Worm (Caenorhabditis elegans) whole organism, L4 larva: Measurements from ENCODE around the gene cnnm-5.
A peak's percentile ranks its signal among the peaks of the same experiment; 100 is the strongest.

Experiments used
- T20F7.1 ChIP-seq: fragments of 200-800 bp; sonication (Bioruptor generic); optimal IDR thresholded peaks from 2 replicates; lab custom pipeline; 2018; ENCODE audit warnings: mild to moderate bottlenecking, missing genetic modification characterization, missing compliant biosample characterization
- Y48G9A.11 ChIP-seq: fragments of 200-800 bp; sonication (Bioruptor generic); IDR thresholded peaks from 2 replicates; pipeline ENCODE4 v1.3.6; 2022; ENCODE audit warnings: missing genetic modification reagents, missing genetic modification characterization, missing compliant biosample characterization
- aha-1 ChIP-seq: fragments of 150-350 bp; peaks from one replicate; lab custom pipeline; 2014; ENCODE audit warnings: missing biosample characterization, missing genetic modification characterization
- attf-4 ChIP-seq: sonication (generic microtip); optimal IDR thresholded peaks from 3 replicates; lab custom pipeline; 2017; ENCODE audit warnings: missing biosample characterization, missing genetic modification characterization
- ceh-20 ChIP-seq: fragments of 200-800 bp; sonication (Bioruptor generic); IDR thresholded peaks from 2 replicates; pipeline ENCODE4 v1.3.6; 2022; ENCODE audit warnings: missing genetic modification reagents, missing genetic modification characterization, missing compliant biosample characterization
- ctbp-1 ChIP-seq: fragments of 200-800 bp; sonication (Bioruptor generic); IDR thresholded peaks from 2 replicates; pipeline ENCODE4 v1.3.6; 2022; ENCODE audit warnings: missing genetic modification reagents, missing genetic modification characterization, missing compliant biosample characterization
- daf-16 ChIP-seq, 3 experiments: sonication (generic microtip); optimal IDR thresholded peaks; 2 replicates each; lab custom pipeline; 2016 to 2017; ENCODE audit warnings: missing genetic modification characterization in 3 of 3, missing genetic modification reagents in 3 of 3, mild to moderate bottlenecking in 2 of 3, missing compliant biosample characterization in 2 of 3, missing biosample characterization in 1 of 3, moderate library complexity in 1 of 3
- dmd-6 ChIP-seq: fragments of 200-800 bp; sonication (Bioruptor generic); IDR thresholded peaks from 2 replicates; pipeline ENCODE4 v1.3.6; 2022; ENCODE audit warnings: missing genetic modification reagents, missing genetic modification characterization, missing compliant biosample characterization
- dpl-1 ChIP-seq: fragments of 150-350 bp; optimal IDR thresholded peaks from 2 replicates; lab custom pipeline; 2014; ENCODE audit warnings: missing biosample characterization, missing genetic modification reagents, missing genetic modification characterization
- dve-1 ChIP-seq: sonication (generic microtip); optimal IDR thresholded peaks from 2 replicates; lab custom pipeline; 2017; ENCODE audit warnings: antibody characterized with exemption, mild to moderate bottlenecking, missing genetic modification characterization, missing compliant biosample characterization; ENCODE audit not compliant: insufficient read depth
- egl-43 ChIP-seq: fragments of 200-800 bp; sonication (Bioruptor generic); IDR thresholded peaks from 2 replicates; pipeline ENCODE4 v1.3.6; 2022; ENCODE audit warnings: missing genetic modification reagents, missing genetic modification characterization, missing compliant biosample characterization
- fkh-10 ChIP-seq: fragments of 150-350 bp; optimal IDR thresholded peaks from 2 replicates; lab custom pipeline; 2014; ENCODE audit warnings: missing biosample characterization, missing genetic modification reagents, missing genetic modification characterization
- hlh-11 ChIP-seq: fragments of 200-800 bp; sonication (Bioruptor generic); optimal IDR thresholded peaks from 2 replicates; lab custom pipeline; 2018; ENCODE audit warnings: mild to moderate bottlenecking, missing genetic modification characterization, missing compliant biosample characterization
- hlh-30 ChIP-seq: sonication (generic microtip); optimal IDR thresholded peaks from 2 replicates; lab custom pipeline; 2017; ENCODE audit warnings: antibody characterized with exemption, mild to moderate bottlenecking, missing genetic modification characterization, missing compliant biosample characterization; ENCODE audit not compliant: insufficient read depth
- hmg-1.1 ChIP-seq: fragments of 200-800 bp; sonication (Bioruptor generic); IDR thresholded peaks from 2 replicates; pipeline ENCODE4 v1.3.6; 2022; ENCODE audit warnings: missing genetic modification reagents, missing genetic modification characterization, missing compliant biosample characterization
- lim-7 ChIP-seq: fragments of 200-800 bp; sonication (Bioruptor generic); IDR thresholded peaks from 2 replicates; pipeline ENCODE4 v1.3.6; 2022; ENCODE audit warnings: missing genetic modification characterization, missing compliant biosample characterization
- lin-38 ChIP-seq: fragments of 200-800 bp; sonication (Bioruptor generic); IDR thresholded peaks from 2 replicates; pipeline ENCODE4 v1.3.6; 2022; ENCODE audit warnings: missing genetic modification reagents, missing genetic modification characterization, missing compliant biosample characterization
- lsy-2 ChIP-seq, 2 experiments: fragments of 150-350 bp in 1 of 2; sonication (generic microtip) in 1 of 2; optimal IDR thresholded peaks; 2 replicates each; lab custom pipeline; 2014 to 2017; ENCODE audit warnings: missing biosample characterization in 2 of 2, missing genetic modification characterization in 2 of 2
- madf-9 ChIP-seq: fragments of 200-800 bp; sonication (Bioruptor generic); conservative IDR thresholded peaks from 2 replicates; pipeline ENCODE4 v1.3.6; 2022; ENCODE audit warnings: missing genetic modification reagents, missing genetic modification characterization, missing compliant biosample characterization
- mdl-1 ChIP-seq, 2 experiments: fragments of 150-350 bp in 1 of 2; sonication (generic microtip) in 1 of 2; optimal IDR thresholded peaks; 2 replicates each; lab custom pipeline; 2014 to 2017; ENCODE audit warnings: missing biosample characterization in 2 of 2, missing genetic modification characterization in 2 of 2
- mep-1 ChIP-seq: fragments of 150-350 bp; sonication (generic microtip); optimal IDR thresholded peaks from 3 replicates; lab custom pipeline; 2014; ENCODE audit warnings: missing biosample characterization, missing genetic modification characterization
- mes-2 ChIP-seq: sonication (generic microtip); optimal IDR thresholded peaks from 2 replicates; lab custom pipeline; 2016; ENCODE audit warnings: missing genotype, mild to moderate bottlenecking, missing genetic modification characterization, missing compliant biosample characterization; ENCODE audit not compliant: poor library complexity, severe bottlenecking
- mxl-2 ChIP-seq: fragments of 200-800 bp; sonication (Bioruptor generic); conservative IDR thresholded peaks from 2 replicates; pipeline ENCODE4 v1.3.6; 2022; ENCODE audit warnings: missing genetic modification reagents, missing genetic modification characterization, missing compliant biosample characterization
- mxl-3 ChIP-seq: fragments of 200-800 bp; sonication (Bioruptor generic); optimal IDR thresholded peaks from 2 replicates; lab custom pipeline; 2018; ENCODE audit warnings: mild to moderate bottlenecking, missing genetic modification characterization, missing compliant biosample characterization
- nhr-102 ChIP-seq: sonication (generic microtip); optimal IDR thresholded peaks from 2 replicates; lab custom pipeline; 2016; ENCODE audit warnings: mild to moderate bottlenecking, missing genetic modification characterization, moderate library complexity, missing compliant biosample characterization
- nhr-237 ChIP-seq: sonication (generic microtip); optimal IDR thresholded peaks from 2 replicates; lab custom pipeline; 2017; ENCODE audit warnings: missing biosample characterization, missing genetic modification characterization
- nhr-25 ChIP-seq: sonication (generic microtip); optimal IDR thresholded peaks from 2 replicates; lab custom pipeline; 2017; ENCODE audit warnings: missing genetic modification characterization, mild to moderate bottlenecking, missing compliant biosample characterization, antibody characterized with exemption, moderate library complexity, borderline replicate concordance; ENCODE audit not compliant: insufficient read depth
- nhr-28 ChIP-seq: fragments of 150-350 bp; optimal IDR thresholded peaks from 2 replicates; lab custom pipeline; 2014; ENCODE audit warnings: missing biosample characterization, missing genetic modification characterization
- nhr-42 ChIP-seq: fragments of 200-800 bp; sonication (Bioruptor generic); IDR thresholded peaks from 2 replicates; pipeline ENCODE4 v1.3.6; 2022; ENCODE audit warnings: missing genetic modification characterization, missing compliant biosample characterization
- nhr-48 ChIP-seq: sonication (generic microtip); optimal IDR thresholded peaks from 2 replicates; lab custom pipeline; 2016; ENCODE audit warnings: mild to moderate bottlenecking, missing genetic modification characterization, missing compliant biosample characterization
- nhr-77 ChIP-seq: fragments of 150-350 bp; optimal IDR thresholded peaks from 2 replicates; lab custom pipeline; 2014; ENCODE audit warnings: missing biosample characterization, missing genetic modification characterization
- pqm-1 ChIP-seq: sonication (generic microtip); optimal IDR thresholded peaks from 2 replicates; lab custom pipeline; 2017; ENCODE audit warnings: missing biosample characterization, missing genetic modification characterization
- rbr-2 ChIP-seq: sonication (generic microtip); optimal IDR thresholded peaks from 2 replicates; lab custom pipeline; 2016; ENCODE audit warnings: missing genotype, missing genetic modification characterization, missing compliant biosample characterization
- saeg-2 ChIP-seq: fragments of 200-800 bp; sonication (Bioruptor generic); IDR thresholded peaks from 2 replicates; pipeline ENCODE4 v1.3.6; 2022; ENCODE audit warnings: missing genetic modification reagents, missing genetic modification characterization, missing compliant biosample characterization
- set-16 ChIP-seq: fragments of 200-800 bp; sonication (Bioruptor generic); IDR thresholded peaks from 2 replicates; pipeline ENCODE4 v1.3.6; 2022; ENCODE audit warnings: missing genetic modification reagents, missing genetic modification characterization, missing compliant biosample characterization
- snpc-1.2 ChIP-seq: fragments of 200-800 bp; sonication (Bioruptor generic); IDR thresholded peaks from 2 replicates; pipeline ENCODE4 v1.3.6; 2022; ENCODE audit warnings: missing genetic modification reagents, missing genetic modification characterization, missing compliant biosample characterization
- spr-1 ChIP-seq: sonication (generic microtip); optimal IDR thresholded peaks from 2 replicates; lab custom pipeline; 2016; ENCODE audit warnings: mild to moderate bottlenecking, missing genetic modification characterization, missing compliant biosample characterization
- spr-3 ChIP-seq: fragments of 200-800 bp; sonication (Bioruptor generic); optimal IDR thresholded peaks from 2 replicates; lab custom pipeline; 2018; ENCODE audit warnings: mild to moderate bottlenecking, missing genetic modification characterization, missing compliant biosample characterization
- unc-39 ChIP-seq: sonication (generic microtip); optimal IDR thresholded peaks from 2 replicates; lab custom pipeline; 2017; ENCODE audit warnings: missing biosample characterization, missing genetic modification characterization
- unc-62 ChIP-seq, 3 experiments: fragments of 150-350 bp in 1 of 3; sonication (generic microtip); optimal IDR thresholded peaks in 2 of 3; peaks in 1 of 3; 1 replicate in 1 of 3; 2 replicates in 2 of 3; lab custom pipeline; 2014 to 2017; ENCODE audit warnings: missing biosample characterization in 3 of 3, missing genetic modification characterization in 3 of 3, missing genetic modification reagents in 3 of 3, missing genotype in 1 of 3
- zip-2 ChIP-seq: fragments of 150-350 bp; optimal IDR thresholded peaks from 2 replicates; lab custom pipeline; 2014; ENCODE audit warnings: missing biosample characterization, missing genetic modification characterization
- ztf-11 ChIP-seq: fragments of 150-350 bp; optimal IDR thresholded peaks from 2 replicates; lab custom pipeline; 2014; ENCODE audit warnings: missing biosample characterization, missing genetic modification characterization
- ztf-7 ChIP-seq: fragments of 150-350 bp; optimal IDR thresholded peaks from 2 replicates; lab custom pipeline; 2014; ENCODE audit warnings: missing biosample characterization, missing genetic modification characterization

Gene cnnm-5

ce11 chrIII:3829105-3829504 lies at the start of gene cnnm-5:
Gene cnnm-5, minus strand, starts transcription at chrIII:3829205.
- TF ChIP-seq mxl-3 (GFP tag; lab: Kevin White, UChicago) (no peak), madf-9 (GFP tag; lab: Robert Waterston, UW) (no peak), mes-2 (tag; lab: Kevin White, UChicago) (no peak), snpc-1.2 (GFP tag; lab: Robert Waterston, UW) (no peak), nhr-48 (tag; lab: Kevin White, UChicago) (no peak)
- TF ChIP-seq, all 104 proteins: peak for 0

- TF ChIP-seq daf-16 (GFP tag; optimal IDR thresholded peaks at IDR 0.05; lab: Kevin White, UChicago) (no peak), daf-16 (tag; optimal IDR thresholded peaks at IDR 0.05; lab: Kevin White, UChicago) (peak; percentile 3), spr-1 (tag; lab: Kevin White, UChicago) (no peak), fkh-10 (no peak), nhr-28 (peak; percentile 28), aha-1 (tag; lab: Kevin White, UChicago) (peak; percentile 52), dve-1 (tag; lab: Kevin White, UChicago) (peak; percentile 16), pqm-1 (tag; lab: Kevin White, UChicago) (peak; percentile 41), egl-43 (no peak), dmd-6 (GFP tag; lab: Robert Waterston, UW) (peak; percentile 42), ztf-7 (tag; lab: Kevin White, UChicago) (no peak), zip-2 (tag; lab: Kevin White, UChicago) (no peak)
Observed at ce11 chrIII:3876197-3876897, 47.3 kb upstream of the cnnm-5 start.

DNA sequence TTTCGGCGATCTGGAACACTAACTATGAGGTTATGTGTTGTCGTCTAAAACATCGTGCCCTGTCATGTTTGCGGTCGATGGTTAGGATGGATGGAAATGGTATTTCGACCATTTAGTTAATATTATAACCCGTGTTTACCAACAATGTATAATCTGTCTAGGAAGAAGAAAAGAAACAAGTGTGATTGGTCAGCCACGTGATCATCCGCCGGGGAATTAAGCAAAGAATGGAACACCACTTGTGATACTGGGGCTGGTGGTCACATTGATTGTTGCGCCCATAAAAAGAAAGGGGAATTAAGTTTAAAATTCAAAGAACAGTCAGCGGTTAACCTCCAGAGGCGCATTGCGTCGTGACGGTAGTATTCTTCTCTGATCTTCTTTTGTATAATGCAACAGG lies 46.6 kb upstream of the cnnm-5 start:
- TF ChIP-seq dve-1 (tag; lab: Kevin White, UChicago) (peak; percentile 81), unc-39 (tag; lab: Kevin White, UChicago) (no peak), nhr-28 (peak; percentile 72), lim-7 (GFP tag; lab: Robert Waterston, UW) (no peak), hlh-30 (tag; lab: Kevin White, UChicago) (peak; percentile 92), attf-4 (tag; lab: Kevin White, UChicago) (no peak), hlh-11 (peak; percentile 74), nhr-25 (no peak), mdl-1 (tag; optimal IDR thresholded peaks at IDR 0.05; lab: Kevin White, UChicago) (peak in 1 of 2 experiments; percentile 6), rbr-2 (tag; lab: Kevin White, UChicago) (no peak), unc-62 (GFP tag; optimal IDR thresholded peaks at IDR 0.05 in 1 of 2; lab: Kevin White, UChicago) (peak in 1 of 2 experiments; percentile 57), unc-62 (tag; optimal IDR thresholded peaks at IDR 0.05; lab: Kevin White, UChicago) (no peak), madf-9 (GFP tag; lab: Robert Waterston, UW) (no peak), ctbp-1 (no peak), Y48G9A.11 (no peak), nhr-102 (tag; lab: Kevin White, UChicago) (no peak), lin-38 (no peak), mxl-2 (no peak), snpc-1.2 (GFP tag; lab: Robert Waterston, UW) (no peak), spr-1 (tag; lab: Kevin White, UChicago) (no peak), daf-16 (GFP tag; optimal IDR thresholded peaks at IDR 0.05; lab: Kevin White, UChicago) (no peak), daf-16 (tag; optimal IDR thresholded peaks at IDR 0.05; lab: Kevin White, UChicago) (peak; percentile 60), nhr-237 (tag; lab: Kevin White, UChicago) (no peak), nhr-77 (no peak), set-16 (GFP tag; lab: Robert Waterston, UW) (no peak), nhr-42 (no peak), ceh-20 (GFP tag; lab: Robert Waterston, UW) (0 out of 2 replicates have a peak, but pooled peaks have one; percentile 27), hmg-1.1 (GFP tag; lab: Robert Waterston, UW) (no peak), ztf-11 (tag; lab: Kevin White, UChicago) (no peak), dpl-1 (GFP tag; lab: Kevin White, UChicago) (peak; percentile 1), saeg-2 (GFP tag; lab: Robert Waterston, UW) (no peak), spr-3 (GFP tag; lab: Kevin White, UChicago) (no peak), T20F7.1 (GFP tag; lab: Kevin White, UChicago) (no peak), lsy-2 (tag; optimal IDR thresholded peaks at IDR 0.05; lab: Kevin White, UChicago) (peak in 1 of 2 experiments; percentile 42), mep-1 (tag; lab: Kevin White, UChicago) (peak; percentile 67), mxl-3 (GFP tag; lab: Kevin White, UChicago) (peak; percentile 33)
